Fruit fly (Drosophila melanogaster): Measurements from ENCODE around the gene CG17192.
A peak's percentile ranks its signal among the peaks of the same experiment; 100 is the strongest.

Gene CG17192

DNA sequence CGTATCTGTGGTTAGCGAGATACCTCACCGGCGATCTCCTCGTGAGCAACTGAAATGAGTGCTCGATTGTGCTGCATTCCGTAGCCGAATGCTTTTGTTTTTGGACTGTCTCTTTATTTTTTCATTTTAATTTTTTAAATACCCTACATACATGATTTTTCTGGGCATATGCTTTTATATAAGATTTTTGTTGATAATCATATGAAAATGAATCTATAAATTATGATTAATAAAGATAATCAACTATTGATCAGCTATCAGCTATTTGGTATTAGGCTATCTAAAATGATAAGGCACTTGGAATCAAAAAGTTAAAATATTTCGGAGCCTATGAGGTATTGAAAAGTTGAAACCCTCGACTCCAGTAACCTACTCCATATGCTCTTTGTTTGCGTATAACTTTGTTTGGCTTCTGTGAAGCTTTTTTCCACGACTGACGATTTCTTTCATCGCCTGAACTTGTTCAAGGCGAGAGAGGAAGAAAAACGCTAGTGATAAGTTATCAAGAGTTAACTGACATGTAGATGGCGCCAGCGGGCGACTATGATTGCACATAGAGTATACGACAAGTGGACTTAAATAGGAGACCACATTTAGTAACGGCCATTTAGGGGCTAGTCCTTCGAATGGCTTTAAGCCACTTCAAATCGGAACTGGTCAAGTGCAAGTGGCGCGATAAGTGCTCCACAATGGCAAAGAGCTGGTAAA lies 28.1 kb downstream of the CG17192 start, which contains the start of gene CG31076:
TSS of gene CG31076 (minus strand) at position 51 of the 708 bp plus-strand sequence.
- TF ChIP-seq toe (GFP tag; optimal IDR thresholded peaks at IDR 0.05) (peak; percentile 18), CG7045 (GFP tag; optimal IDR thresholded peaks at IDR 0.05) (peak; percentile 21), CG11617 (GFP tag; optimal IDR thresholded peaks at IDR 0.05) (no peak), CG7101 (tag; optimal IDR thresholded peaks at IDR 0.05) (peak; percentile 7), CG1620 (GFP tag; optimal IDR thresholded peaks at IDR 0.05) (no peak), CG14711 (tag; optimal IDR thresholded peaks at IDR 0.05) (peak; percentile 30)

dm6 chr3R:26988412-26988981 lies 29.6 kb downstream of the CG17192 start, which contains the start of gene CG31075:
CG31075 (minus strand) TSS chr3R:26988517.
- TF ChIP-seq ovo (GFP tag; optimal IDR thresholded peaks at IDR 0.05) (no peak), CG7101 (tag; optimal IDR thresholded peaks at IDR 0.05) (peak; percentile 86), kay (GFP tag; ENCODE audit: borderline replicate concordance) (no peak), CG11617 (GFP tag; optimal IDR thresholded peaks at IDR 0.05) (peak; percentile 38), tj (GFP tag; optimal IDR thresholded peaks at IDR 0.05) (no peak), Crg-1 (GFP tag; optimal IDR thresholded peaks at IDR 0.05) (no peak), cic (GFP tag; optimal IDR thresholded peaks at IDR 0.05) (peak; percentile 91), CG1620 (GFP tag; optimal IDR thresholded peaks at IDR 0.05) (no peak), pad (GFP tag; optimal IDR thresholded peaks at IDR 0.05) (peak; percentile 55), CG14711 (tag; optimal IDR thresholded peaks at IDR 0.05) (peak; percentile 83), CG5204 (GFP tag; optimal IDR thresholded peaks at IDR 0.05) (peak; percentile 52), CG33017 (tag; optimal IDR thresholded peaks at IDR 0.05) (peak; percentile 87), Mnt (GFP tag; optimal IDR thresholded peaks at IDR 0.05) (peak; percentile 34), bab1 (GFP tag; optimal IDR thresholded peaks at IDR 0.05) (peak; percentile 68), cnc (optimal IDR thresholded peaks at IDR 0.05) (no peak), CG7045 (GFP tag; optimal IDR thresholded peaks at IDR 0.05) (peak; percentile 69), Hr96 (GFP tag; optimal IDR thresholded peaks at IDR 0.05) (peak; percentile 20), toe (GFP tag; optimal IDR thresholded peaks at IDR 0.05) (peak; percentile 51), CG12768 (GFP tag; optimal IDR thresholded peaks at IDR 0.05) (peak; percentile 79), Clk (GFP tag; optimal IDR thresholded peaks at IDR 0.05) (no peak)

DNA sequence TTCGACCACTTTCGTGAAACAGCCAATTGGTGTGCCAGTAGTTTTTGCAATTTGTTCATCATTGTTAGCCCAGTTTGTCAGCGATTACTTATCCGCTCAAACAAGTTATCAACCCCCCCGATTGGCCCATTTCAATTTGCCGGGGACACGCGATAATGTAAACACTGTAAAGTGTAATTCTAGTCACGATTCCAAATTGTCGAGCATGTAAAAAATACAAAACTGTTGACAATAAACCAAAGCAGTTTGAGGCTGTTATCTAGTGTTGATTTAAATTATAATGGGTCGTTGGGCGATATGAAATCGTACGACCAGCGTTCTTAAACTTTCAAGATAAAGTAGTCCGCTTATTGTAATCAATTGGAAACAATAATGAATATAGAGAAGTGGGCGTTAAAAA lies 30.6 kb downstream of the CG17192 start:
- TF ChIP-seq CG5204 (GFP tag; optimal IDR thresholded peaks at IDR 0.05), result no peak
- TF ChIP-seq bab1 (GFP tag; optimal IDR thresholded peaks at IDR 0.05), result no peak
- peak; percentile 67 for TF ChIP-seq CG12768 (GFP tag; optimal IDR thresholded peaks at IDR 0.05)
- TF ChIP-seq kay (GFP tag; ENCODE audit: borderline replicate concordance), result no peak
- peak; percentile 30 for TF ChIP-seq CG33017 (tag; optimal IDR thresholded peaks at IDR 0.05)
- TF ChIP-seq Mnt (GFP tag; optimal IDR thresholded peaks at IDR 0.05), result peak; percentile 8
- no peak for TF ChIP-seq pad (GFP tag; optimal IDR thresholded peaks at IDR 0.05)
- TF ChIP-seq CG11617 (GFP tag; optimal IDR thresholded peaks at IDR 0.05), result no peak
- TF ChIP-seq CG7045 (GFP tag; optimal IDR thresholded peaks at IDR 0.05), result peak; percentile 51
- peak; percentile 31 for TF ChIP-seq CG14711 (tag; optimal IDR thresholded peaks at IDR 0.05)
- peak; percentile 3 for TF ChIP-seq CG7101 (tag; optimal IDR thresholded peaks at IDR 0.05)
- TF ChIP-seq cic (GFP tag; optimal IDR thresholded peaks at IDR 0.05), result peak; percentile 85

dm6 chr3R:26984437-26984836 lies 33.6 kb downstream of the CG17192 start:
- TF ChIP-seq CG33017 (tag; optimal IDR thresholded peaks at IDR 0.05) (no peak), kay (GFP tag; ENCODE audit: borderline replicate concordance) (no peak), CG7045 (GFP tag; optimal IDR thresholded peaks at IDR 0.05) (no peak), tj (GFP tag; optimal IDR thresholded peaks at IDR 0.05) (no peak), bab1 (GFP tag; optimal IDR thresholded peaks at IDR 0.05) (no peak), CG14711 (tag; optimal IDR thresholded peaks at IDR 0.05) (no peak), pad (GFP tag; optimal IDR thresholded peaks at IDR 0.05) (no peak), CG7101 (tag; optimal IDR thresholded peaks at IDR 0.05) (no peak), ovo (GFP tag; optimal IDR thresholded peaks at IDR 0.05) (no peak), cic (GFP tag; optimal IDR thresholded peaks at IDR 0.05) (no peak), Hr96 (GFP tag; optimal IDR thresholded peaks at IDR 0.05) (no peak), CG5204 (GFP tag; optimal IDR thresholded peaks at IDR 0.05) (no peak), CG11617 (GFP tag; optimal IDR thresholded peaks at IDR 0.05) (no peak)

- TF ChIP-seq CG33017 (tag; optimal IDR thresholded peaks at IDR 0.05) (no peak), CG5204 (GFP tag; optimal IDR thresholded peaks at IDR 0.05) (no peak), cnc (optimal IDR thresholded peaks at IDR 0.05) (no peak)
These were observed 36.0 kb downstream of the CG17192 start for dm6 chr3R:26982106-26982505.

- peak; percentile 29 for TF ChIP-seq kay (GFP tag; ENCODE audit: borderline replicate concordance)
- TF ChIP-seq tj (GFP tag; optimal IDR thresholded peaks at IDR 0.05), result no peak
- TF ChIP-seq bab1 (GFP tag; optimal IDR thresholded peaks at IDR 0.05), result peak; percentile 42
These were observed 37.8 kb downstream of the CG17192 start for dm6 chr3R:26980282-26980691.

DNA sequence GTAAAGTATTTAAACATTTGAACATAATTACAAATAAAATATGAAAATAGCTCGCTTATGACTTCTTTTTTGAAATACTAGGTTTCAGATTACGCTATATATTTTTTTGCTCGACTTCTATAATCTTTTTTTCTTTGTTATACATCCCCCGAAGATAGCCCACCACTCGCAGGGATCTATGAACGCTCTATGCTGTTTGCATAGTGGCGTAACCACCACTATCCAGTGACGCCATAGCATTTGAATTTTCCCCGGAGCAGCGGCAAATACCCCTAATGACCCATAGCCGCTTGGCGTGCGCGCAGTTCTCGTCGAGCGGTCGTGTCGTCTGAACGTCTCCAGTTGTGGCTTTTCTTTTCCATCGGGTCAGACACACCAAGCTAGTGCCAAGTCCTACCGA lies 39.8 kb downstream of the CG17192 start, which contains the start of the genes CG14253 and CG46313:
TSS of gene CG14253 (plus strand) at position 301 of the 400 bp plus-strand sequence.
TSS of gene CG46313 (plus strand) at position 301 of the 400 bp plus-strand sequence.
- no peak for TF ChIP-seq CG12768 (GFP tag; optimal IDR thresholded peaks at IDR 0.05)
